Worm (Caenorhabditis elegans) whole organism, young adult: Measurements from ENCODE around the gene grl-23.

Experiments
- T07F8.4 ChIP-seq: sonication (generic microtip); optimal IDR thresholded peaks from 2 replicates; lab custom pipeline; 2016; ENCODE audit warnings: mild to moderate bottlenecking, missing genetic modification characterization, moderate library complexity, missing compliant biosample characterization
- dpl-1 ChIP-seq: fragments of 150-350 bp; optimal IDR thresholded peaks from 2 replicates; lab custom pipeline; 2014; ENCODE audit warnings: missing biosample characterization, missing genetic modification reagents, missing genetic modification characterization
- hlh-26 ChIP-seq: fragments of 200-800 bp; sonication (Bioruptor generic); conservative IDR thresholded peaks from 2 replicates; pipeline ENCODE4 v1.3.6; 2022; ENCODE audit warnings: missing genetic modification reagents, missing genetic modification characterization, missing compliant biosample characterization
- nfya-2 ChIP-seq: fragments of 200-800 bp; sonication (Bioruptor generic); IDR thresholded peaks from 2 replicates; pipeline ENCODE4 v1.3.6; 2022; ENCODE audit warnings: missing genetic modification reagents, missing genetic modification characterization, missing compliant biosample characterization
- rec-8 ChIP-seq, 2 experiments: sonication (generic microtip); optimal IDR thresholded peaks; 2 replicates each; lab custom pipeline; 2016; ENCODE audit warnings: mild to moderate bottlenecking in 2 of 2, missing genetic modification characterization in 2 of 2, missing genetic modification reagents in 2 of 2, missing genotype in 2 of 2, missing biosample characterization in 1 of 2, missing compliant biosample characterization in 1 of 2, moderate library complexity in 1 of 2
- snpc-1.1 ChIP-seq: sonication (generic microtip); optimal IDR thresholded peaks from 2 replicates; lab custom pipeline; 2017; ENCODE audit warnings: missing genetic modification characterization, mild to moderate bottlenecking, missing compliant biosample characterization, antibody characterized with exemption, moderate library complexity, missing genotype, missing genetic modification reagents; ENCODE audit not compliant: insufficient read depth
- snpc-4 ChIP-seq, 5 experiments: fragments of 150-350 bp in 1 of 5; sonication (generic microtip) in 4 of 5; optimal IDR thresholded peaks; 2 replicates each; lab custom pipeline; 2014 to 2018; ENCODE audit warnings: missing genetic modification characterization in 5 of 5, missing biosample characterization in 3 of 5, antibody characterized with exemption in 2 of 5, mild to moderate bottlenecking in 2 of 5, missing compliant biosample characterization in 2 of 5, missing genotype in 2 of 5, moderate library complexity in 2 of 5, missing genetic modification reagents in 1 of 5

ce11 chrV:12554172-12555031, 22.3 kb downstream of the grl-23 start:
- TF ChIP-seq T07F8.4 (tag; lab: Kevin White, UChicago) (no peak), hlh-26 (GFP tag; lab: Robert Waterston, UW) (no peak), dpl-1 (GFP tag; lab: Kevin White, UChicago) (no peak), rec-8 (tag; optimal IDR thresholded peaks at IDR 0.05; lab: Kevin White, UChicago) (no peak), snpc-1.1 (tag; lab: Kevin White, UChicago) (no peak), snpc-4 (GFP tag; optimal IDR thresholded peaks at IDR 0.05; lab: Kevin White, UChicago) (no peak), snpc-4 (tag; optimal IDR thresholded peaks at IDR 0.05; lab: Kevin White, UChicago) (no peak), nfya-2 (GFP tag; lab: Robert Waterston, UW) (no peak)
